Worm (Caenorhabditis elegans): Measurements from ENCODE around the gene M01F1.4.

ce11 chrIII:3498957-3499356 is 10.9 kb downstream of the M01F1.4 start, which contains the start of gene M01F1.9:
- TF ChIP-seq unc-39 (tag; optimal IDR thresholded peaks at IDR 0.05) = no peak
- no peak for TF ChIP-seq fkh-10 (GFP tag; optimal IDR thresholded peaks at IDR 0.05)
- TF ChIP-seq madf-9 (GFP tag; conservative IDR thresholded peaks at IDR 0.05) = no peak
- TF ChIP-seq ces-1 (GFP tag; optimal IDR thresholded peaks at IDR 0.05) = no peak
- TF ChIP-seq jun-1 (tag; optimal IDR thresholded peaks at IDR 0.05) = no peak
- no peak for TF ChIP-seq ZK337.2 (GFP tag; IDR thresholded peaks at IDR 0.05)
- TF ChIP-seq cey-2 (tag; optimal IDR thresholded peaks at IDR 0.05; ENCODE audit: borderline replicate concordance, insufficient read depth) = no peak
- no peak for TF ChIP-seq dmd-6 (GFP tag; IDR thresholded peaks at IDR 0.05)
- TF ChIP-seq zfp-3 (GFP tag; conservative IDR thresholded peaks at IDR 0.05) = no peak
- no peak for TF ChIP-seq nhr-28 (tag; optimal IDR thresholded peaks at IDR 0.05)
